Fruit fly (Drosophila melanogaster) Kc167 (cell line): Measurements from ENCODE around the gene CG4073.

Source experiments
- Myc ChIP-seq: fragments of >200 bp; optimal IDR thresholded peaks from 2 replicates; lab custom pipeline; 2017; ENCODE audit warnings: missing external identifiers
- h ChIP-seq: fragments of >200 bp; optimal IDR thresholded peaks from 3 replicates; lab custom pipeline; 2018; ENCODE audit warnings: missing external identifiers
- insv ChIP-seq: fragments of >200 bp; optimal IDR thresholded peaks from 3 replicates; lab custom pipeline; 2018; ENCODE audit warnings: missing external identifiers
- psq ChIP-seq: fragments of >200 bp; optimal IDR thresholded peaks from 2 replicates; lab custom pipeline; 2017; ENCODE audit warnings: missing external identifiers
- ttk ChIP-seq: sonication (Bioruptor generic); optimal IDR thresholded peaks from 2 replicates; lab custom pipeline; 2017; ENCODE audit warnings: missing external identifiers

DNA sequence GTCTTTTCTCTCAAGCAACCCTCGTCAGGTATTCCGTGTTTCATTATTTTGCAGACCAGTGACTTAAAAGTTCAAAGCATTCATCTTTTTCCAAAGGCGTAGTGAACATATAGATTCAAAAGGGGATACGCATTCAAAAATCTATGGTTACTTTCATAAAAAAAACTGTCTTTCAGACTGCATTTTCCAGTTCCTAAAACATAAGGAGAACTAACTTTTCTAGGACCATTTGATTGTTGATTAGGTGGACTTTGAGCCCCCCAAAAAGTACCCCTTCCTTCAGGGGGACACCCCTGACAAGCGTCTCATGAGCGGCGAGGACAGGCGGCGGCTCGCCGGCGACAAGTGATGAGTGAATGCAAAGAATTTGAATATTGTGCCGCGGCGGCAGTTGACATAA is 41.0 kb upstream of the CG4073 start:
- no peak for TF ChIP-seq psq (lab: Kevin White, UChicago)
- TF ChIP-seq h (lab: Kevin White, UChicago) = no peak
- TF ChIP-seq Myc (lab: Kevin White, UChicago) = no peak
- no peak for TF ChIP-seq insv (lab: Kevin White, UChicago)
- TF ChIP-seq ttk (lab: Kevin White, UChicago) = no peak
